Worm (Caenorhabditis elegans) whole organism, L4 larva: ENCODE measurements around the gene fbxa-136.

Experiments used
- F10B5.3 ChIP-seq: sonication (generic microtip); optimal IDR thresholded peaks from 2 replicates; lab custom pipeline; 2016; ENCODE audit warnings: mild to moderate bottlenecking, missing genetic modification characterization, missing compliant biosample characterization
- F37D6.2 ChIP-seq: sonication (generic microtip); optimal IDR thresholded peaks from 2 replicates; lab custom pipeline; 2016; ENCODE audit warnings: mild to moderate bottlenecking, missing genetic modification characterization, missing compliant biosample characterization
- F44E2.7 ChIP-seq: fragments of 200-800 bp; sonication (Bioruptor generic); IDR thresholded peaks from 2 replicates; pipeline ENCODE4 v2.1.2; 2022; ENCODE audit warnings: missing genetic modification characterization, missing compliant biosample characterization
- R02D3.7 ChIP-seq: fragments of 150-350 bp; sonication (generic microtip); optimal IDR thresholded peaks from 3 replicates; lab custom pipeline; 2014; ENCODE audit warnings: missing biosample characterization, missing genetic modification characterization
- T26A8.4 ChIP-seq: fragments of 200-800 bp; sonication (Bioruptor generic); IDR thresholded peaks from 2 replicates; pipeline ENCODE4 v1.3.6; 2022; ENCODE audit warnings: missing genetic modification characterization, missing compliant biosample characterization
- Y5F2A.4 ChIP-seq: fragments of 200-800 bp; sonication (Bioruptor generic); optimal IDR thresholded peaks from 2 replicates; lab custom pipeline; 2018; ENCODE audit warnings: mild to moderate bottlenecking, missing genetic modification characterization, missing compliant biosample characterization
- aly-2 ChIP-seq: sonication (generic microtip); optimal IDR thresholded peaks from 2 replicates; lab custom pipeline; 2018; ENCODE audit warnings: missing biosample characterization, missing genetic modification characterization
- ctbp-1 ChIP-seq: fragments of 200-800 bp; sonication (Bioruptor generic); IDR thresholded peaks from 2 replicates; pipeline ENCODE4 v1.3.6; 2022; ENCODE audit warnings: missing genetic modification reagents, missing genetic modification characterization, missing compliant biosample characterization
- daf-16 ChIP-seq, 3 experiments: sonication (generic microtip); optimal IDR thresholded peaks; 2 replicates each; lab custom pipeline; 2016 to 2017; ENCODE audit warnings: missing genetic modification characterization in 3 of 3, missing genetic modification reagents in 3 of 3, mild to moderate bottlenecking in 2 of 3, missing compliant biosample characterization in 2 of 3, missing biosample characterization in 1 of 3, moderate library complexity in 1 of 3
- dmd-6 ChIP-seq: fragments of 200-800 bp; sonication (Bioruptor generic); IDR thresholded peaks from 2 replicates; pipeline ENCODE4 v1.3.6; 2022; ENCODE audit warnings: missing genetic modification reagents, missing genetic modification characterization, missing compliant biosample characterization
- dmd-8 ChIP-seq: fragments of 200-800 bp; sonication (Bioruptor generic); IDR thresholded peaks from 2 replicates; pipeline ENCODE4 v1.3.6; 2022; ENCODE audit warnings: missing genetic modification characterization, missing compliant biosample characterization
- dpl-1 ChIP-seq: fragments of 150-350 bp; optimal IDR thresholded peaks from 2 replicates; lab custom pipeline; 2014; ENCODE audit warnings: missing biosample characterization, missing genetic modification reagents, missing genetic modification characterization
- lin-1 ChIP-seq: fragments of 200-800 bp; sonication (Bioruptor generic); IDR thresholded peaks from 2 replicates; pipeline ENCODE4 v1.3.6; 2022; ENCODE audit warnings: missing genetic modification reagents, missing genetic modification characterization, missing compliant biosample characterization
- lin-15B ChIP-seq: fragments of 150-350 bp; sonication (generic microtip); optimal IDR thresholded peaks from 3 replicates; lab custom pipeline; 2014; ENCODE audit warnings: missing biosample characterization, missing genetic modification characterization
- lin-38 ChIP-seq: fragments of 200-800 bp; sonication (Bioruptor generic); IDR thresholded peaks from 2 replicates; pipeline ENCODE4 v1.3.6; 2022; ENCODE audit warnings: missing genetic modification reagents, missing genetic modification characterization, missing compliant biosample characterization
- lir-3 ChIP-seq: sonication (generic microtip); optimal IDR thresholded peaks from 2 replicates; lab custom pipeline; 2016; ENCODE audit warnings: mild to moderate bottlenecking, missing genetic modification characterization, missing compliant biosample characterization
- mdt-29 ChIP-seq: fragments of 200-800 bp; sonication (Bioruptor generic); IDR thresholded peaks from 2 replicates; pipeline ENCODE4 v1.3.6; 2022; ENCODE audit warnings: missing genetic modification reagents, missing genetic modification characterization, missing compliant biosample characterization
- mep-1 ChIP-seq: fragments of 150-350 bp; sonication (generic microtip); optimal IDR thresholded peaks from 3 replicates; lab custom pipeline; 2014; ENCODE audit warnings: missing biosample characterization, missing genetic modification characterization
- mxl-2 ChIP-seq: fragments of 200-800 bp; sonication (Bioruptor generic); conservative IDR thresholded peaks from 2 replicates; pipeline ENCODE4 v1.3.6; 2022; ENCODE audit warnings: missing genetic modification reagents, missing genetic modification characterization, missing compliant biosample characterization
- nhr-10 ChIP-seq: fragments of 150-350 bp; optimal IDR thresholded peaks from 2 replicates; lab custom pipeline; 2014; ENCODE audit warnings: missing biosample characterization, missing genetic modification characterization
- nhr-102 ChIP-seq: sonication (generic microtip); optimal IDR thresholded peaks from 2 replicates; lab custom pipeline; 2016; ENCODE audit warnings: mild to moderate bottlenecking, missing genetic modification characterization, moderate library complexity, missing compliant biosample characterization
- nhr-11 ChIP-seq: fragments of 150-350 bp; optimal IDR thresholded peaks from 2 replicates; lab custom pipeline; 2014; ENCODE audit warnings: missing biosample characterization, missing genetic modification characterization
- nhr-237 ChIP-seq: sonication (generic microtip); optimal IDR thresholded peaks from 2 replicates; lab custom pipeline; 2017; ENCODE audit warnings: missing biosample characterization, missing genetic modification characterization
- nhr-41 ChIP-seq: fragments of 200-800 bp; sonication (Bioruptor generic); IDR thresholded peaks from 2 replicates; pipeline ENCODE4 v1.3.6; 2022; ENCODE audit warnings: missing genetic modification reagents, missing genetic modification characterization, missing compliant biosample characterization
- nhr-42 ChIP-seq: fragments of 200-800 bp; sonication (Bioruptor generic); IDR thresholded peaks from 2 replicates; pipeline ENCODE4 v1.3.6; 2022; ENCODE audit warnings: missing genetic modification characterization, missing compliant biosample characterization
- nhr-48 ChIP-seq: sonication (generic microtip); optimal IDR thresholded peaks from 2 replicates; lab custom pipeline; 2016; ENCODE audit warnings: mild to moderate bottlenecking, missing genetic modification characterization, missing compliant biosample characterization
- nhr-77 ChIP-seq: fragments of 150-350 bp; optimal IDR thresholded peaks from 2 replicates; lab custom pipeline; 2014; ENCODE audit warnings: missing biosample characterization, missing genetic modification characterization
- rbr-2 ChIP-seq: sonication (generic microtip); optimal IDR thresholded peaks from 2 replicates; lab custom pipeline; 2016; ENCODE audit warnings: missing genotype, missing genetic modification characterization, missing compliant biosample characterization
- sdz-12 ChIP-seq: fragments of 200-800 bp; sonication (Bioruptor generic); optimal IDR thresholded peaks from 2 replicates; lab custom pipeline; 2018; ENCODE audit warnings: mild to moderate bottlenecking, missing genetic modification characterization, missing compliant biosample characterization
- skn-1 ChIP-seq: fragments of 150-350 bp; optimal IDR thresholded peaks from 2 replicates; lab custom pipeline; 2014; ENCODE audit warnings: missing biosample characterization, missing genetic modification characterization
- snpc-1.2 ChIP-seq: fragments of 200-800 bp; sonication (Bioruptor generic); IDR thresholded peaks from 2 replicates; pipeline ENCODE4 v1.3.6; 2022; ENCODE audit warnings: missing genetic modification reagents, missing genetic modification characterization, missing compliant biosample characterization
- snpc-4 ChIP-seq: fragments of 150-350 bp; optimal IDR thresholded peaks from 2 replicates; lab custom pipeline; 2014; ENCODE audit warnings: missing biosample characterization, missing genetic modification characterization
- spr-1 ChIP-seq: sonication (generic microtip); optimal IDR thresholded peaks from 2 replicates; lab custom pipeline; 2016; ENCODE audit warnings: mild to moderate bottlenecking, missing genetic modification characterization, missing compliant biosample characterization
- tra-1 ChIP-seq: fragments of 200-800 bp; sonication (Bioruptor generic); IDR thresholded peaks from 2 replicates; pipeline ENCODE4 v1.3.6; 2022; ENCODE audit warnings: missing genetic modification reagents, missing genetic modification characterization, missing compliant biosample characterization
- unc-39 ChIP-seq: sonication (generic microtip); optimal IDR thresholded peaks from 2 replicates; lab custom pipeline; 2017; ENCODE audit warnings: missing biosample characterization, missing genetic modification characterization
- zag-1 ChIP-seq: fragments of 150-350 bp; optimal IDR thresholded peaks from 2 replicates; lab custom pipeline; 2014; ENCODE audit warnings: missing biosample characterization, missing genetic modification characterization
- zfp-2 ChIP-seq: sonication (generic microtip); optimal IDR thresholded peaks from 2 replicates; lab custom pipeline; 2016; ENCODE audit warnings: mild to moderate bottlenecking, missing genetic modification characterization, missing compliant biosample characterization
- zfp-3 ChIP-seq: fragments of 200-800 bp; sonication (Bioruptor generic); conservative IDR thresholded peaks from 2 replicates; pipeline ENCODE4 v1.3.6; 2022; ENCODE audit warnings: missing genetic modification reagents, missing genetic modification characterization, missing compliant biosample characterization
- ztf-11 ChIP-seq: fragments of 150-350 bp; optimal IDR thresholded peaks from 2 replicates; lab custom pipeline; 2014; ENCODE audit warnings: missing biosample characterization, missing genetic modification characterization

Gene fbxa-136

ce11 chrV:17520735-17521134, at the start of gene fbxa-136:
Gene fbxa-136 (plus strand): TSS chrV:17521035.
- no peak for TF ChIP-seq mdt-29
- TF ChIP-seq lin-38, result no peak
- TF ChIP-seq nhr-237 (tag; lab: Kevin White, UChicago), result no peak
- TF ChIP-seq Y5F2A.4 (GFP tag; lab: Kevin White, UChicago), result no peak
- no peak for TF ChIP-seq nhr-102 (tag; lab: Kevin White, UChicago)
- no peak for TF ChIP-seq sdz-12 (GFP tag; lab: Kevin White, UChicago)
- no peak for TF ChIP-seq lir-3 (tag; lab: Kevin White, UChicago)
- TF ChIP-seq nhr-77 (tag; lab: Kevin White, UChicago), result no peak
- TF ChIP-seq R02D3.7 (tag; lab: Kevin White, UChicago), result no peak
- no peak for TF ChIP-seq zfp-2 (tag; lab: Kevin White, UChicago)
- TF ChIP-seq nhr-10 (tag; lab: Kevin White, UChicago), result no peak
- TF ChIP-seq skn-1 (tag; lab: Kevin White, UChicago), result no peak
- TF ChIP-seq, all 104 proteins: peak for 0

DNA sequence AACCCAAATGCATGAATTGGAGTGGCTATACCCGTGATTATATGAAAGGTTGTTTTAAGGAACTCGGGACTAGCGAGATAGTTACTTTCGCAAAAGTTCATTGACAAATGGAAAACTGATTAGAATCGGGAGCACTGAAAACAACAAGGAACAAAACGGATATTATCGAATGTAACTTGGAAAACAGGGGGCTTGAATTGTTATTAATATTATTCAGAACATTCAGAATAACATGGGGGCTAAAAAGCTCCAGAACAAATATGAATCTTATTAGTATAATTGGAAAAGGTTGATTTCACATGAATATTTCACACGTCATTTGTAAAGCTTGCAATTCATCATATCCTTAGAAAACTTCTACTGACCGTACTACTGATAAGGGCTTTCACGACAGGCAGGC, 49.3 kb upstream of the fbxa-136 start, which contains the start of gene srh-235:
Gene srh-235 (minus strand): TSS at position 101 of the 400 bp plus-strand sequence.
- TF ChIP-seq nhr-11 (tag; lab: Kevin White, UChicago), result no peak
- no peak for TF ChIP-seq F10B5.3 (tag; lab: Kevin White, UChicago)
- no peak for TF ChIP-seq zfp-2 (tag; lab: Kevin White, UChicago)
- TF ChIP-seq spr-1 (tag; lab: Kevin White, UChicago), result no peak
- no peak for TF ChIP-seq nhr-42
- no peak for TF ChIP-seq aly-2 (tag; lab: Kevin White, UChicago)
- TF ChIP-seq dpl-1 (GFP tag; lab: Kevin White, UChicago), result no peak
- TF ChIP-seq mdt-29, result no peak
- TF ChIP-seq snpc-1.2 (GFP tag; lab: Robert Waterston, UW), result no peak

DNA sequence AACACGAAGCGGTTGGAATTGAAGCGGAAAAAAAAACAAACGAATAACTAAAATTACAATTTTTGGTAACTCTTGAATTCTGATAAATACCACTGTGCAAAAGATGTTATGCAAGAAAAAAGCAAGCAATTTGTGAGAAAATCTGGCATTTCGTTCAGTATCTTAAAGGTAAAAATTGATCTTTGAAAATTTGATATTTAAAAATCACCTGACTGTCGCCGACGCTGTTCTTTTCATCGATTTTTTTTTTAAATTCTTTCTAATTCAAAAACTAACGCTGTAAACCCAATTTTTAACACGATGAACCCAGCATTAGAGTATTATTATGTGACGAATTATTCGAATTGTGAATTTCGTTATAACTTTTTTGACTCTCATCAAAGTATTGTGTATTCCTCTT, 47.1 kb upstream of the fbxa-136 start, which contains the start of gene srh-123:
Gene srh-123 (plus strand): TSS at position 301 of the 400 bp plus-strand sequence.
- TF ChIP-seq tra-1 (GFP tag; lab: Robert Waterston, UW) (no peak), ctbp-1 (GFP tag; lab: Robert Waterston, UW) (no peak), skn-1 (tag; lab: Kevin White, UChicago) (no peak), unc-39 (tag; lab: Kevin White, UChicago) (no peak), rbr-2 (tag; lab: Kevin White, UChicago) (no peak)

ce11 chrV:17476490-17476889, 44.3 kb upstream of the fbxa-136 start, which contains the start of gene srbc-61:
Gene srbc-61 (plus strand): TSS chrV:17476790.
- TF ChIP-seq daf-16 (GFP tag; optimal IDR thresholded peaks at IDR 0.05; lab: Kevin White, UChicago), result no peak
- no peak for TF ChIP-seq daf-16 (tag; optimal IDR thresholded peaks at IDR 0.05; lab: Kevin White, UChicago)
- TF ChIP-seq zfp-2 (tag; lab: Kevin White, UChicago), result no peak
- TF ChIP-seq nhr-102 (tag; lab: Kevin White, UChicago), result no peak
- no peak for TF ChIP-seq zfp-3 (GFP tag; lab: Robert Waterston, UW)
- no peak for TF ChIP-seq F44E2.7 (GFP tag; lab: Robert Waterston, UW)
- TF ChIP-seq zag-1 (tag; lab: Kevin White, UChicago), result no peak

ce11 chrV:17485078-17485477, 35.8 kb upstream of the fbxa-136 start, which contains the start of gene srh-111:
Gene srh-111 (minus strand): TSS chrV:17485178.
- TF ChIP-seq mxl-2 (GFP tag; lab: Robert Waterston, UW) (no peak), mep-1 (tag; lab: Kevin White, UChicago) (no peak), F37D6.2 (tag; lab: Kevin White, UChicago) (no peak), ztf-11 (tag; lab: Kevin White, UChicago) (no peak), nhr-41 (GFP tag; lab: Robert Waterston, UW) (no peak), tra-1 (GFP tag; lab: Robert Waterston, UW) (no peak), nhr-42 (no peak), snpc-4 (tag; lab: Kevin White, UChicago) (no peak), nhr-48 (tag; lab: Kevin White, UChicago) (no peak), dmd-8 (GFP tag; lab: Robert Waterston, UW) (no peak), snpc-1.2 (GFP tag; lab: Robert Waterston, UW) (no peak), dmd-6 (no peak), lin-1 (GFP tag; lab: Robert Waterston, UW) (no peak), T26A8.4 (GFP tag; lab: Robert Waterston, UW) (no peak), aly-2 (tag; lab: Kevin White, UChicago) (no peak), lin-15B (tag; lab: Kevin White, UChicago) (no peak)
